Worm (Caenorhabditis elegans) whole organism, L4 larva: Measurements from ENCODE around the gene F16B4.7.

ENCODE experiments used
- T20F7.1 ChIP-seq: fragments of 200-800 bp; sonication (Bioruptor generic); optimal IDR thresholded peaks from 2 replicates; lab custom pipeline; 2018; ENCODE audit warnings: mild to moderate bottlenecking, missing genetic modification characterization, missing compliant biosample characterization
- Y75B8A.6 ChIP-seq: fragments of 200-800 bp; sonication (Bioruptor generic); IDR thresholded peaks from 2 replicates; pipeline ENCODE4 v1.3.6; 2022; ENCODE audit warnings: missing genetic modification reagents, missing genetic modification characterization, missing compliant biosample characterization
- ama-1 ChIP-seq: fragments of 150-350 bp; optimal IDR thresholded peaks from 2 replicates; lab custom pipeline; 2014; ENCODE audit warnings: inconsistent platforms, mixed read lengths
- ceh-32 ChIP-seq: sonication (generic microtip); optimal IDR thresholded peaks from 2 replicates; lab custom pipeline; 2016; ENCODE audit warnings: mild to moderate bottlenecking, missing genetic modification characterization, missing compliant biosample characterization; ENCODE audit not compliant: poor library complexity
- daf-8 ChIP-seq: fragments of 200-800 bp; sonication (Bioruptor generic); IDR thresholded peaks from 2 replicates; pipeline ENCODE4 v1.3.6; 2022; ENCODE audit warnings: missing genetic modification characterization, missing compliant biosample characterization
- egl-43 ChIP-seq: fragments of 200-800 bp; sonication (Bioruptor generic); IDR thresholded peaks from 2 replicates; pipeline ENCODE4 v1.3.6; 2022; ENCODE audit warnings: missing genetic modification reagents, missing genetic modification characterization, missing compliant biosample characterization
- fkh-10 ChIP-seq: fragments of 150-350 bp; optimal IDR thresholded peaks from 2 replicates; lab custom pipeline; 2014; ENCODE audit warnings: missing biosample characterization, missing genetic modification reagents, missing genetic modification characterization
- lin-15B ChIP-seq: fragments of 150-350 bp; sonication (generic microtip); optimal IDR thresholded peaks from 3 replicates; lab custom pipeline; 2014; ENCODE audit warnings: missing biosample characterization, missing genetic modification characterization
- lin-38 ChIP-seq: fragments of 200-800 bp; sonication (Bioruptor generic); IDR thresholded peaks from 2 replicates; pipeline ENCODE4 v1.3.6; 2022; ENCODE audit warnings: missing genetic modification reagents, missing genetic modification characterization, missing compliant biosample characterization
- madf-9 ChIP-seq: fragments of 200-800 bp; sonication (Bioruptor generic); conservative IDR thresholded peaks from 2 replicates; pipeline ENCODE4 v1.3.6; 2022; ENCODE audit warnings: missing genetic modification reagents, missing genetic modification characterization, missing compliant biosample characterization
- mdl-1 ChIP-seq, 2 experiments: fragments of 150-350 bp in 1 of 2; sonication (generic microtip) in 1 of 2; optimal IDR thresholded peaks; 2 replicates each; lab custom pipeline; 2014 to 2017; ENCODE audit warnings: missing biosample characterization in 2 of 2, missing genetic modification characterization in 2 of 2
- mxl-2 ChIP-seq: fragments of 200-800 bp; sonication (Bioruptor generic); conservative IDR thresholded peaks from 2 replicates; pipeline ENCODE4 v1.3.6; 2022; ENCODE audit warnings: missing genetic modification reagents, missing genetic modification characterization, missing compliant biosample characterization
- nhr-102 ChIP-seq: sonication (generic microtip); optimal IDR thresholded peaks from 2 replicates; lab custom pipeline; 2016; ENCODE audit warnings: mild to moderate bottlenecking, missing genetic modification characterization, moderate library complexity, missing compliant biosample characterization
- nhr-111 ChIP-seq: fragments of 200-800 bp; sonication (Bioruptor generic); optimal IDR thresholded peaks from 2 replicates; lab custom pipeline; 2018; ENCODE audit warnings: mild to moderate bottlenecking, missing genetic modification characterization, missing compliant biosample characterization
- nhr-28 ChIP-seq: fragments of 150-350 bp; optimal IDR thresholded peaks from 2 replicates; lab custom pipeline; 2014; ENCODE audit warnings: missing biosample characterization, missing genetic modification characterization
- nhr-76 ChIP-seq: fragments of 150-350 bp; optimal IDR thresholded peaks from 2 replicates; lab custom pipeline; 2014; ENCODE audit warnings: missing biosample characterization, missing genetic modification characterization
- nhr-77 ChIP-seq: fragments of 150-350 bp; optimal IDR thresholded peaks from 2 replicates; lab custom pipeline; 2014; ENCODE audit warnings: missing biosample characterization, missing genetic modification characterization
- snpc-1.2 ChIP-seq: fragments of 200-800 bp; sonication (Bioruptor generic); IDR thresholded peaks from 2 replicates; pipeline ENCODE4 v1.3.6; 2022; ENCODE audit warnings: missing genetic modification reagents, missing genetic modification characterization, missing compliant biosample characterization
- snpc-4 ChIP-seq: fragments of 150-350 bp; optimal IDR thresholded peaks from 2 replicates; lab custom pipeline; 2014; ENCODE audit warnings: missing biosample characterization, missing genetic modification characterization
- tag-97 ChIP-seq: fragments of 200-800 bp; sonication (Bioruptor generic); IDR thresholded peaks from 2 replicates; pipeline ENCODE4 v1.3.6; 2022; ENCODE audit warnings: missing genetic modification characterization, missing compliant biosample characterization
- zfp-3 ChIP-seq: fragments of 200-800 bp; sonication (Bioruptor generic); conservative IDR thresholded peaks from 2 replicates; pipeline ENCODE4 v1.3.6; 2022; ENCODE audit warnings: missing genetic modification reagents, missing genetic modification characterization, missing compliant biosample characterization
- ztf-7 ChIP-seq: fragments of 150-350 bp; optimal IDR thresholded peaks from 2 replicates; lab custom pipeline; 2014; ENCODE audit warnings: missing biosample characterization, missing genetic modification characterization

The F16B4.7 gene

ce11 chrV:1629329-1629728 lies 43.8 kb downstream of the F16B4.7 start, which contains the start of gene nhr-238 (continued):
- TF ChIP-seq fkh-10 (GFP tag; lab: Kevin White, UChicago), result no peak
- no peak for TF ChIP-seq ceh-32
- TF ChIP-seq mxl-2 (GFP tag; lab: Robert Waterston, UW), result no peak
- no peak for TF ChIP-seq ama-1 (lab: Kevin White, UChicago)
- TF ChIP-seq snpc-1.2 (GFP tag; lab: Robert Waterston, UW), result no peak
- TF ChIP-seq daf-8 (GFP tag; lab: Robert Waterston, UW), result no peak
- TF ChIP-seq snpc-4 (tag; lab: Kevin White, UChicago), result no peak
- TF ChIP-seq zfp-3, result no peak
- TF ChIP-seq madf-9 (GFP tag; lab: Robert Waterston, UW), result no peak
- TF ChIP-seq nhr-111, result no peak
- no peak for TF ChIP-seq mdl-1 (tag; optimal IDR thresholded peaks at IDR 0.05; lab: Kevin White, UChicago)
- no peak for TF ChIP-seq nhr-102
- peak; percentile 100 for TF ChIP-seq nhr-28 (tag; lab: Kevin White, UChicago)
- no peak for TF ChIP-seq tag-97
- TF ChIP-seq ztf-7 (tag; lab: Kevin White, UChicago), result peak; percentile 75
- no peak for TF ChIP-seq egl-43 (GFP tag; lab: Robert Waterston, UW)
- peak; percentile 99 for TF ChIP-seq nhr-77 (tag; lab: Kevin White, UChicago)
- no peak for TF ChIP-seq Y75B8A.6 (GFP tag; lab: Robert Waterston, UW)

DNA sequence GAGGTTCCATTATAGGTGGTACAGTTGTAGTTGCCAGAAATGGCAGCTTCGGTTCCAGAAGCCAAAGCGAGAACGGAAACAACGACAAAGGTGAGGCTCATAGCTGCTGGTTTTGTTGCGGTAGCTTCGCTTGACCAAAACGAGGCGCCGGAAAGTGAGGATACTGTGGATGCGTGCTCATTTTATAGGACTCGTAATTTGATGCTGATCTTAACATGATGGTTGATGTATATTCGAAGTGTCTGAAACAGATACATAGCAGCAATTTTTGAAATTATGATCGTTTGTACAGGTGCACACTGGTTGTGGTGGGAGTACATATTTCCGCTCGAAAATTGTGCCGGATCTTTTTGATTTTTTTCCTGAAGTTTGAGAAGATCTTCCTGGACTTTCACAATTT lies 45.6 kb downstream of the F16B4.7 start, which contains the start of gene Y46H3D.8:
Y46H3D.8 (minus strand) TSS at position 101 of the 400 bp plus-strand sequence.
- TF ChIP-seq lin-15B (tag; lab: Kevin White, UChicago), result no peak
- no peak for TF ChIP-seq T20F7.1 (GFP tag; lab: Kevin White, UChicago)
- no peak for TF ChIP-seq lin-38 (GFP tag; lab: Robert Waterston, UW)

- TF ChIP-seq mxl-2 (GFP tag; lab: Robert Waterston, UW) (no peak), T20F7.1 (GFP tag; lab: Kevin White, UChicago) (no peak), nhr-76 (no peak)
Observed at ce11 chrV:1631717-1632116, 46.2 kb downstream of the F16B4.7 start, which contains the start of gene irld-17. Gene irld-17 (plus strand): TSS chrV:1632017.
